Worm (Caenorhabditis elegans) whole organism, L2 larva: ENCODE data around the gene lin-14.

Experiments
- R02D3.7 ChIP-seq: fragments of 150-350 bp; optimal IDR thresholded peaks from 2 replicates; lab custom pipeline; 2014; ENCODE audit warnings: missing biosample characterization, missing genetic modification characterization
- ZK546.5 ChIP-seq: sonication (generic microtip); optimal IDR thresholded peaks from 2 replicates; lab custom pipeline; 2017; ENCODE audit warnings: missing biosample characterization, missing genetic modification characterization
- lin-13 ChIP-seq: fragments of 150-350 bp; optimal IDR thresholded peaks from 2 replicates; lab custom pipeline; 2014; ENCODE audit warnings: missing biosample characterization, missing genetic modification reagents, missing genetic modification characterization
- nhr-12 ChIP-seq: fragments of 150-350 bp; optimal IDR thresholded peaks from 2 replicates; lab custom pipeline; 2014; ENCODE audit warnings: missing biosample characterization, missing genetic modification characterization
- nhr-237 ChIP-seq: fragments of 150-350 bp; optimal IDR thresholded peaks from 2 replicates; lab custom pipeline; 2014; ENCODE audit warnings: missing biosample characterization, missing genetic modification characterization
- nhr-77 ChIP-seq: fragments of 150-350 bp; optimal IDR thresholded peaks from 2 replicates; lab custom pipeline; 2014; ENCODE audit warnings: missing biosample characterization, missing genetic modification characterization
- snpc-4 ChIP-seq: fragments of 150-350 bp; optimal IDR thresholded peaks from 2 replicates; lab custom pipeline; 2014; ENCODE audit warnings: missing biosample characterization, missing genetic modification characterization
- unc-62 ChIP-seq: fragments of 150-350 bp; optimal IDR thresholded peaks from 2 replicates; lab custom pipeline; 2014; ENCODE audit warnings: missing biosample characterization, missing genetic modification reagents, missing genetic modification characterization
- ztf-11 ChIP-seq: sonication (generic microtip); optimal IDR thresholded peaks from 2 replicates; lab custom pipeline; 2017; ENCODE audit warnings: missing biosample characterization, missing genetic modification characterization

DNA sequence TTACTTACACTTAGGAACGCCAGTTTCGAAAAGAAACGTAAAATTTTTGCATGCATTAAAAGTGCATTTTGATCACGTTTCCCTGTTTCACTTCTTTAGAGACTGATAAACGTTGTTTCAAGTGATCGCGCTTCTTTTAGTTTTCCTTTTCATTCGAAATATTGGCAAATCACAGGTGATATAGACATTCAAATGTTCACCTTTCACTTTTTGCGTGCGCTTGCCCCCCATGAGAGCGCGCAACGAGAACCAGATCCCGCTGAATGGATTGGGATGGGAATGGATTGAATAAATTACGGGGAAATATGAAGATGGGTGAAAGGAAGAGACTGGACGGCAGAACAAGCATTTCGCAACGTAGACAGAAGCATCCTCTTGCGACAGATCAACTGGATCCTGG, 3.8 kb upstream of the lin-14 start:
- no peak for TF ChIP-seq lin-13 (GFP tag; lab: Kevin White, UChicago)
- no peak for TF ChIP-seq ZK546.5
- TF ChIP-seq snpc-4 (tag; lab: Kevin White, UChicago): no peak
- TF ChIP-seq R02D3.7 (tag; lab: Kevin White, UChicago): no peak
- TF ChIP-seq unc-62 (GFP tag; lab: Kevin White, UChicago): no peak
- TF ChIP-seq ztf-11 (tag; lab: Kevin White, UChicago): no peak
- TF ChIP-seq nhr-12 (tag; lab: Kevin White, UChicago): no peak
- no peak for TF ChIP-seq nhr-237 (tag; lab: Kevin White, UChicago)
- no peak for TF ChIP-seq nhr-77
